Fruit fly (Drosophila melanogaster) whole organism, embryonic: ENCODE results near the gene da.

Source experiments
- Abd-B ChIP-seq: fragments of 200-800 bp; sonication (Bioruptor generic); optimal IDR thresholded peaks from 2 replicates; lab custom pipeline; 2018; ENCODE audit warnings: missing biosample characterization, mild to moderate bottlenecking, missing genetic modification characterization, moderate library complexity
- Atf3 ChIP-seq: fragments of 200-800 bp; sonication (Bioruptor generic); optimal IDR thresholded peaks from 3 replicates; lab custom pipeline; 2016; ENCODE audit warnings: missing biosample characterization, missing genetic modification characterization
- Bdp1 ChIP-seq: fragments of 200-800 bp; sonication (Bioruptor generic); optimal IDR thresholded peaks from 3 replicates; lab custom pipeline; 2016; ENCODE audit warnings: missing biosample characterization, missing genetic modification characterization
- Bteb2 ChIP-seq: fragments of 200-800 bp; sonication (Bioruptor generic); optimal IDR thresholded peaks from 2 replicates; lab custom pipeline; 2016; ENCODE audit warnings: missing biosample characterization, missing genetic modification characterization
- CG12155 ChIP-seq: fragments of 200-800 bp; sonication (Bioruptor generic); optimal IDR thresholded peaks from 3 replicates; lab custom pipeline; 2016; ENCODE audit warnings: missing biosample characterization, missing genetic modification characterization
- CG12219 ChIP-seq: fragments of 200-800 bp; sonication (Bioruptor generic); optimal IDR thresholded peaks from 3 replicates; lab custom pipeline; 2018; ENCODE audit warnings: missing biosample characterization, mild to moderate bottlenecking, missing genetic modification characterization
- CG12744 ChIP-seq: fragments of 200-800 bp; sonication (Bioruptor generic); optimal IDR thresholded peaks from 2 replicates; lab custom pipeline; 2016; ENCODE audit warnings: missing biosample characterization, missing genetic modification characterization
- CG13287 ChIP-seq: fragments of 200-800 bp; sonication (Bioruptor generic); IDR thresholded peaks from 2 replicates; pipeline ENCODE4 v1.3.6; 2022; ENCODE audit warnings: missing biosample characterization, missing genetic modification characterization; ENCODE audit not compliant: partially characterized antibody
- CG14014 ChIP-seq: fragments of 200-800 bp; sonication (Bioruptor generic); IDR thresholded peaks from 2 replicates; pipeline ENCODE4 v1.3.6; 2022; ENCODE audit warnings: missing biosample characterization, missing genetic modification characterization
- CG1602 ChIP-seq: fragments of 200-800 bp; sonication (Bioruptor generic); optimal IDR thresholded peaks from 3 replicates; lab custom pipeline; 2016; ENCODE audit warnings: missing biosample characterization, missing genetic modification characterization
- CG17829 ChIP-seq: fragments of 200-800 bp; optimal IDR thresholded peaks from 2 replicates; lab custom pipeline; 2019; ENCODE audit warnings: missing biosample characterization, mild to moderate bottlenecking, missing genetic modification characterization, moderate library complexity
- CG2199 ChIP-seq: fragments of 200-800 bp; sonication (Bioruptor generic); IDR thresholded peaks from 3 replicates; pipeline ENCODE4 v1.3.6; 2022; ENCODE audit warnings: missing biosample characterization, missing genetic modification characterization
- CG31224 ChIP-seq: fragments of 200-800 bp; sonication (Bioruptor generic); IDR thresholded peaks from 2 replicates; pipeline ENCODE4 v1.3.6; 2022; ENCODE audit warnings: missing biosample characterization, missing genetic modification characterization
- CG32532 ChIP-seq: fragments of 200-800 bp; sonication (Bioruptor generic); IDR thresholded peaks from 2 replicates; pipeline ENCODE4 v1.3.6; 2022; ENCODE audit warnings: missing biosample characterization, missing genetic modification characterization
- CG4282 ChIP-seq: fragments of 200-800 bp; sonication (Bioruptor generic); optimal IDR thresholded peaks from 2 replicates; lab custom pipeline; 2016; ENCODE audit warnings: missing biosample characterization, missing genetic modification characterization
- CG4328 ChIP-seq: fragments of 200-800 bp; sonication (Bioruptor generic); optimal IDR thresholded peaks from 3 replicates; lab custom pipeline; 2017; ENCODE audit warnings: missing biosample characterization, missing genetic modification reagents, missing genetic modification characterization
- CG4707 ChIP-seq: fragments of 200-800 bp; sonication (Bioruptor generic); optimal IDR thresholded peaks from 2 replicates; lab custom pipeline; 2018; ENCODE audit warnings: missing biosample characterization, mild to moderate bottlenecking, missing genetic modification characterization, moderate library complexity
- CG4730 ChIP-seq: fragments of 200-800 bp; sonication (Bioruptor generic); IDR thresholded peaks from 2 replicates; pipeline ENCODE4 v1.3.6; 2022; ENCODE audit warnings: missing biosample characterization, missing genetic modification characterization
- CG5953 ChIP-seq: fragments of 200-800 bp; sonication (Bioruptor generic); IDR thresholded peaks from 2 replicates; pipeline ENCODE4 v1.3.6; 2022; ENCODE audit warnings: missing biosample characterization, missing genetic modification characterization
- CG9437 ChIP-seq: fragments of 200-800 bp; sonication (Bioruptor generic); optimal IDR thresholded peaks from 2 replicates; lab custom pipeline; 2018; ENCODE audit warnings: missing biosample characterization, mild to moderate bottlenecking, missing genetic modification characterization
- CG9817 ChIP-seq: fragments of 200-800 bp; sonication (Bioruptor generic); optimal IDR thresholded peaks from 2 replicates; lab custom pipeline; 2018; ENCODE audit warnings: missing biosample characterization, mild to moderate bottlenecking, missing genetic modification characterization, moderate library complexity
- CG9876 ChIP-seq: fragments of 200-800 bp; sonication (Bioruptor generic); optimal IDR thresholded peaks from 2 replicates; lab custom pipeline; 2016; ENCODE audit warnings: missing biosample characterization, missing genetic modification characterization
- Dad ChIP-seq: fragments of 200-800 bp; sonication (Bioruptor generic); optimal IDR thresholded peaks from 3 replicates; lab custom pipeline; 2016; ENCODE audit warnings: missing biosample characterization, missing genetic modification characterization
- Dek ChIP-seq: fragments of 200-800 bp; sonication (Bioruptor generic); optimal IDR thresholded peaks from 3 replicates; lab custom pipeline; 2019; ENCODE audit warnings: missing biosample characterization, mild to moderate bottlenecking, missing genetic modification characterization, moderate library complexity
- Doc2 ChIP-seq: fragments of 200-800 bp; sonication (Bioruptor generic); IDR thresholded peaks from 2 replicates; pipeline ENCODE4 v1.3.6; 2022; ENCODE audit warnings: missing biosample characterization, missing genetic modification characterization
- Fer1 ChIP-seq: fragments of 200-800 bp; sonication (Bioruptor generic); optimal IDR thresholded peaks from 2 replicates; lab custom pipeline; 2017; ENCODE audit warnings: missing biosample characterization, mild to moderate bottlenecking, missing genetic modification characterization
- H15 ChIP-seq: fragments of 200-800 bp; sonication (Bioruptor generic); IDR thresholded peaks from 3 replicates; pipeline ENCODE4 v1.3.6; 2022; ENCODE audit warnings: missing biosample characterization, missing genetic modification characterization
- H2.0 ChIP-seq: fragments of 200-800 bp; sonication (Bioruptor generic); IDR thresholded peaks from 2 replicates; pipeline ENCODE4 v1.3.6; 2022; ENCODE audit warnings: missing biosample characterization, missing genetic modification characterization
- HHEX ChIP-seq: fragments of 200-800 bp; sonication (Bioruptor generic); optimal IDR thresholded peaks from 3 replicates; lab custom pipeline; 2017; ENCODE audit warnings: missing biosample characterization, mild to moderate bottlenecking, missing genetic modification characterization, missing genetic modification reagents
- Hr3 ChIP-seq: fragments of 200-800 bp; sonication (Bioruptor generic); optimal IDR thresholded peaks from 3 replicates; lab custom pipeline; 2016; ENCODE audit warnings: missing biosample characterization, missing genetic modification characterization
- Jarid2 ChIP-seq: fragments of 200-800 bp; sonication (Bioruptor generic); optimal IDR thresholded peaks from 3 replicates; lab custom pipeline; 2017; ENCODE audit warnings: mild to moderate bottlenecking, missing biosample characterization, missing genetic modification reagents, missing genetic modification characterization
- Lim3 ChIP-seq: fragments of 200-800 bp; sonication (Bioruptor generic); IDR thresholded peaks from 2 replicates; pipeline ENCODE4 v1.3.6; 2022; ENCODE audit warnings: missing biosample characterization, missing genetic modification characterization
- MBD-R2 ChIP-seq: fragments of 200-800 bp; sonication (Bioruptor generic); IDR thresholded peaks from 2 replicates; pipeline ENCODE4 v1.3.6; 2022; ENCODE audit warnings: missing biosample characterization, missing genetic modification characterization
- MTF-1 ChIP-seq: fragments of 200-800 bp; sonication (Bioruptor generic); optimal IDR thresholded peaks from 2 replicates; lab custom pipeline; 2018; ENCODE audit warnings: missing biosample characterization, mild to moderate bottlenecking, missing genetic modification characterization, borderline replicate concordance
- Med ChIP-seq: fragments of 200-800 bp; sonication (Bioruptor generic); peaks from one replicate; lab custom pipeline; 2016; ENCODE audit warnings: missing biosample characterization, missing genetic modification characterization, mild to moderate bottlenecking, inconsistent platforms, moderate library complexity
- Opbp ChIP-seq: fragments of 200-800 bp; sonication (Bioruptor generic); IDR thresholded peaks from 3 replicates; pipeline ENCODE4 v1.3.6; 2022; ENCODE audit warnings: missing biosample characterization, missing genetic modification characterization; ENCODE audit not compliant: partially characterized antibody
- Sox102F ChIP-seq: fragments of 200-800 bp; sonication (Bioruptor generic); optimal IDR thresholded peaks from 2 replicates; lab custom pipeline; 2018; ENCODE audit warnings: missing biosample characterization, mild to moderate bottlenecking, missing genetic modification characterization, moderate library complexity
- Sry-δ ChIP-seq: fragments of 200-800 bp; sonication (Bioruptor generic); optimal IDR thresholded peaks from 2 replicates; lab custom pipeline; 2016; ENCODE audit warnings: missing biosample characterization, missing genetic modification characterization
- TFAM ChIP-seq: fragments of 200-800 bp; sonication (Bioruptor generic); optimal IDR thresholded peaks from 2 replicates; lab custom pipeline; 2017; ENCODE audit warnings: missing biosample characterization, missing genetic modification characterization, inconsistent platforms
- ap ChIP-seq: fragments of 200-800 bp; sonication (Bioruptor generic); IDR thresholded peaks from 2 replicates; pipeline ENCODE4 v1.3.6; 2022; ENCODE audit warnings: missing biosample characterization, missing genetic modification characterization
- ara ChIP-seq: fragments of 200-800 bp; sonication (Bioruptor generic); IDR thresholded peaks from 2 replicates; pipeline ENCODE4 v1.3.6; 2022; ENCODE audit warnings: missing biosample characterization, missing genetic modification characterization
- ase ChIP-seq: fragments of 200-800 bp; sonication (Bioruptor generic); IDR thresholded peaks from 3 replicates; pipeline ENCODE4 v1.3.6; 2022; ENCODE audit warnings: missing biosample characterization, missing genetic modification characterization
- dmrt11E ChIP-seq: fragments of 200-800 bp; sonication (Bioruptor generic); optimal IDR thresholded peaks from 3 replicates; lab custom pipeline; 2018; ENCODE audit warnings: missing biosample characterization, mild to moderate bottlenecking, missing genetic modification characterization, moderate library complexity
- eve ChIP-seq, 2 experiments: fragments of >200 bp; optimal IDR thresholded peaks; 2 replicates each; lab custom pipeline; 2017; ENCODE audit warnings: missing biosample characterization in 2 of 2, missing genetic modification characterization in 2 of 2
- gsb-n ChIP-seq: fragments of 200-800 bp; sonication (Bioruptor generic); optimal IDR thresholded peaks from 3 replicates; lab custom pipeline; 2018; ENCODE audit warnings: missing biosample characterization, mild to moderate bottlenecking, missing genetic modification characterization
- insv ChIP-seq, 2 experiments: fragments of 200-800 bp; sonication (Bioruptor generic); optimal IDR thresholded peaks; 3 replicates each; lab custom pipeline; 2016 to 2018; ENCODE audit warnings: missing biosample characterization in 2 of 2, missing genetic modification characterization in 2 of 2
- nerfin-1 ChIP-seq: fragments of 200-800 bp; sonication (Bioruptor generic); optimal IDR thresholded peaks from 3 replicates; lab custom pipeline; 2019; ENCODE audit warnings: missing biosample characterization, mild to moderate bottlenecking, missing genetic modification characterization, moderate library complexity
- ranshi ChIP-seq: fragments of 200-800 bp; sonication (Bioruptor generic); IDR thresholded peaks from 2 replicates; pipeline ENCODE4 v1.3.6; 2022; ENCODE audit warnings: missing biosample characterization, missing genetic modification characterization
- schlank ChIP-seq: fragments of 200-800 bp; sonication (Bioruptor generic); optimal IDR thresholded peaks from 2 replicates; lab custom pipeline; 2018; ENCODE audit warnings: missing biosample characterization, mild to moderate bottlenecking, missing genetic modification characterization
- sqz ChIP-seq: fragments of 200-800 bp; sonication (Bioruptor generic); optimal IDR thresholded peaks from 3 replicates; lab custom pipeline; 2018; ENCODE audit warnings: missing biosample characterization, mild to moderate bottlenecking, missing genetic modification characterization

da gene

dm6 chr2L:10430802-10431476 lies 43.0 kb downstream of the da start, which contains the start of the genes Bug22 and TfIIB (continued):
- TF ChIP-seq TFAM (no peak), CG12744 (peak; percentile 26), CG2199 (GFP tag; lab: Robert Waterston, UW) (no peak), CG9817 (tag; lab: Kevin White, UChicago) (no peak), CG14014 (GFP tag; lab: Robert Waterston, UW) (peak; percentile 71), CG4282 (peak; percentile 26), CG17829 (tag; lab: Kevin White, UChicago) (peak; percentile 80), CG12219 (GFP tag; lab: Kevin White, UChicago) (peak; percentile 28), CG4730 (GFP tag; lab: Robert Waterston, UW) (peak; percentile 32; the same call in 1 of the 2 replicates), CG9437 (GFP tag; lab: Kevin White, UChicago) (peak; percentile 34), Abd-B (peak; percentile 50), Hr3 (GFP tag; lab: Kevin White, UChicago) (peak; percentile 73), Sry-δ (GFP tag; lab: Kevin White, UChicago) (peak; percentile 74), Fer1 (peak; percentile 47), ara (GFP tag; lab: Robert Waterston, UW) (peak; percentile 38; the same call in 1 of the 2 replicates), Doc2 (no peak), CG9876 (peak; percentile 41), HHEX (GFP tag; lab: Kevin White, UChicago) (peak; percentile 48), CG5953 (GFP tag; lab: Robert Waterston, UW) (no peak), ase (GFP tag; lab: Robert Waterston, UW) (no peak; the same call in 2 of the 3 replicates), ap (GFP tag; lab: Robert Waterston, UW) (no peak), Sox102F (GFP tag; lab: Kevin White, UChicago) (no peak), H2.0 (GFP tag; lab: Robert Waterston, UW) (peak; percentile 64), CG12155 (GFP tag; lab: Kevin White, UChicago) (peak; percentile 72), Opbp (GFP tag; lab: Robert Waterston, UW) (no peak), schlank (peak; percentile 33), MBD-R2 (GFP tag; lab: Robert Waterston, UW) (peak; percentile 89), CG31224 (GFP tag; lab: Robert Waterston, UW) (peak; percentile 38; the same call in 1 of the 2 replicates), H15 (no peak), Dek (tag; lab: Kevin White, UChicago) (peak; percentile 76), MTF-1 (peak; percentile 19), eve (GFP tag; optimal IDR thresholded peaks at IDR 0.05; lab: Kevin White, UChicago) (no peak), CG1602 (GFP tag; lab: Kevin White, UChicago) (peak; percentile 71), Jarid2 (GFP tag; lab: Kevin White, UChicago) (no peak), Dad (GFP tag; lab: Kevin White, UChicago) (peak; percentile 39), dmrt11E (peak; percentile 59), ranshi (GFP tag; lab: Robert Waterston, UW) (0 out of 2 replicates have a peak, but pooled peaks have one; percentile 64), gsb-n (tag; lab: Kevin White, UChicago) (no peak), CG13287 (GFP tag; lab: Robert Waterston, UW) (peak; percentile 47), Lim3 (no peak), Atf3 (peak; percentile 47), nerfin-1 (tag; lab: Kevin White, UChicago) (peak; percentile 43), Bdp1 (GFP tag; lab: Kevin White, UChicago) (peak; percentile 27), sqz (GFP tag; lab: Kevin White, UChicago) (peak; percentile 76), CG4707 (GFP tag; lab: Kevin White, UChicago) (no peak), insv (GFP tag; optimal IDR thresholded peaks at IDR 0.05; lab: Kevin White, UChicago) (peak in 1 of 2 experiments; percentile 37), CG4328 (GFP tag; lab: Kevin White, UChicago) (peak; percentile 44), Bteb2 (GFP tag; lab: Kevin White, UChicago) (peak; percentile 46), Med (GFP tag; lab: Kevin White, UChicago) (peak; percentile 94), CG32532 (GFP tag; lab: Robert Waterston, UW) (peak; percentile 74)
